Fruit fly (Drosophila melanogaster): ENCODE data around the gene Prosalpha2.

The Prosalpha2 gene

DNA sequence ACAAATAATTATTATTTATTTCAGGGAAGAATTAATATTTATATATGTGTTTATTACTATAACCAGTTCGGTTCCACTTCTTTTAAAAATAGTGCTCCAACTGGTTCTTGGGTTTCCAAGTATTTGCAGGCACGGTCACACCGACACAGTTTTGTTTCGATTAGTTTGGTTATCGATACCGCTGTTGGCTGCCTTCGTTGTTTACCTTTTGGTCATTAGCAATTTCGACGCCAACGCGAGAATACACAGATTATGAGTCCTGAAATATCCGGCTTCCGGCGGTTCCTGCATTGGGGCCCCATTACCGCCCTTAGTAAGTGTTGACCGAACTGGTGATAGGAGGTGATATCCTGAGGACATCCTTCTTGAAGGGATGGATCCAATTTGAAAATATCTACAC is 23.0 kb upstream of the Prosalpha2 start, which contains the start of gene CG5196 (continued):
- TF ChIP-seq ato (GFP tag; IDR thresholded peaks at IDR 0.05; ENCODE audit: partially characterized antibody) (peak; percentile 57; the same call in 1 of the 2 replicates), ranshi (GFP tag; IDR thresholded peaks at IDR 0.05) (no peak), pb (GFP tag; optimal IDR thresholded peaks at IDR 0.05) (peak; percentile 26), CG1832 (GFP tag; optimal IDR thresholded peaks at IDR 0.05) (no peak), CG34376 (GFP tag; optimal IDR thresholded peaks at IDR 0.05) (peak; percentile 23), jigr1 (GFP tag; IDR thresholded peaks at IDR 0.05) (no peak), gce (GFP tag; IDR thresholded peaks at IDR 0.05) (no peak), da (GFP tag; optimal IDR thresholded peaks at IDR 0.05) (no peak), lbe (GFP tag; optimal IDR thresholded peaks at IDR 0.05) (peak; percentile 66), CTCF (GFP tag; optimal IDR thresholded peaks at IDR 0.05) (peak; percentile 8), CG12744 (GFP tag; optimal IDR thresholded peaks at IDR 0.05) (no peak), Opbp (GFP tag; IDR thresholded peaks at IDR 0.05; ENCODE audit: partially characterized antibody) (peak; percentile 72), caup (GFP tag; optimal IDR thresholded peaks at IDR 0.05; ENCODE audit: severe bottlenecking) (peak; percentile 18), CG3838 (GFP tag; optimal IDR thresholded peaks at IDR 0.05) (no peak), CG7928 (GFP tag; optimal IDR thresholded peaks at IDR 0.05) (peak; percentile 7), CG8281 (tag; optimal IDR thresholded peaks at IDR 0.05) (no peak), gcm2 (GFP tag; optimal IDR thresholded peaks at IDR 0.05) (no peak), insv (GFP tag; optimal IDR thresholded peaks at IDR 0.05) (peak in 1 of 2 experiments; percentile 53), Sox100B (GFP tag; optimal IDR thresholded peaks at IDR 0.05) (no peak), CG32532 (GFP tag; IDR thresholded peaks at IDR 0.05) (no peak), CG6254 (GFP tag; optimal IDR thresholded peaks at IDR 0.05) (no peak), sima (GFP tag; optimal IDR thresholded peaks at IDR 0.05) (no peak), ash1 (GFP tag; optimal IDR thresholded peaks at IDR 0.05) (no peak), abd-A (tag; optimal IDR thresholded peaks at IDR 0.05) (no peak), CG13775 (GFP tag; optimal IDR thresholded peaks at IDR 0.05) (no peak), prd (optimal IDR thresholded peaks at IDR 0.05) (no peak), prd (GFP tag; IDR thresholded peaks at IDR 0.05) (no peak), Xrp1 (GFP tag; IDR thresholded peaks at IDR 0.05) (0 out of 2 replicates have a peak, but pooled peaks have one; percentile 12), CG43689 (GFP tag; IDR thresholded peaks at IDR 0.05) (no peak), h (optimal IDR thresholded peaks at IDR 0.05) (no peak), zen2 (GFP tag; IDR thresholded peaks at IDR 0.05; ENCODE audit: partially characterized antibody) (peak; percentile 74), Hsf (GFP tag; optimal IDR thresholded peaks at IDR 0.05) (no peak), CG1233 (GFP tag; optimal IDR thresholded peaks at IDR 0.05) (no peak), Doc2 (GFP tag; IDR thresholded peaks at IDR 0.05) (no peak), MBD-R2 (GFP tag; IDR thresholded peaks at IDR 0.05) (peak; percentile 95), CG6854 (GFP tag; optimal IDR thresholded peaks at IDR 0.05) (peak; percentile 36), sd (tag; optimal IDR thresholded peaks at IDR 0.05) (peak; percentile 30), Chrac-16 (GFP tag; optimal IDR thresholded peaks at IDR 0.05) (no peak), CG11398 (GFP tag; optimal IDR thresholded peaks at IDR 0.05) (no peak), dysf (GFP tag; IDR thresholded peaks at IDR 0.05) (no peak), TFAM (GFP tag; optimal IDR thresholded peaks at IDR 0.05) (no peak), mld (GFP tag; IDR thresholded peaks at IDR 0.05; ENCODE audit: partially characterized antibody) (peak; percentile 58; the same call in 2 of the 3 replicates), Abd-B (GFP tag; optimal IDR thresholded peaks at IDR 0.05) (peak; percentile 43), Sin3A (optimal IDR thresholded peaks at IDR 0.05) (peak; percentile 29), ERR (GFP tag; optimal IDR thresholded peaks at IDR 0.05) (no peak), HmgZ (tag; optimal IDR thresholded peaks at IDR 0.05) (peak; percentile 81), CG16779 (GFP tag; IDR thresholded peaks at IDR 0.05) (peak; percentile 45; the same call in 1 of the 2 replicates), bcd (GFP tag; optimal IDR thresholded peaks at IDR 0.05) (no peak), CG1024 (GFP tag; IDR thresholded peaks at IDR 0.05) (no peak), Lhr (GFP tag; optimal IDR thresholded peaks at IDR 0.05) (peak; percentile 49), CG1603 (tag; optimal IDR thresholded peaks at IDR 0.05) (peak; percentile 76), sc (optimal IDR thresholded peaks at IDR 0.05) (no peak), sc (GFP tag; optimal IDR thresholded peaks at IDR 0.05) (no peak)

Data from whole organism, embryonic.